Worm (Caenorhabditis elegans): ENCODE results near the gene spp-31.
A peak's percentile ranks its signal among the peaks of the same experiment; 100 is the strongest.

spp-31 gene

DNA sequence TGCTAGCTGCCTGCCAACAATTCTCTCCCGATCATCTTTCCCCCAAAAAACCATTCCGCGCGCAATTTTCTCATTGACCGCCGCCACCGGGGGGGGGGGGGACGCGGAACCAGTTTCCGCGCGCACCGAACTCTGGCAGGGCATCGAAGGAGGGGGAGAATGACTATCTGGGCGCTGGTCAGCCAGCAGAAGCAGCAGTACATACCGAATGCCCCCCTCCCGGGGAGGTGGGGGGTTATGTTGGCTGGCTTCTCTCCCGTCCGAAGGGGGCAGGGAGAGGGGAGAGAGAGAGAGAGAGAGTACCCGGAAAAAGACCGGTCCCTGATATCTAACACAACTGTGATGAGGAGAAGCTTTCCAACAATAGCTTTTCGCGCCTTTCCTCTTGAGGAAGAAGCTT, 28.7 kb upstream of the spp-31 start (continued):
- TF ChIP-seq saeg-2 (GFP tag; IDR thresholded peaks at IDR 0.05) = no peak
- no peak for TF ChIP-seq T20F7.1 (GFP tag; optimal IDR thresholded peaks at IDR 0.05)
- peak; percentile 59; the same call in 1 of the 2 replicates for TF ChIP-seq egl-43 (GFP tag; IDR thresholded peaks at IDR 0.05)
- TF ChIP-seq nhr-25 (tag; optimal IDR thresholded peaks at IDR 0.05; ENCODE audit: borderline replicate concordance, insufficient read depth) = no peak
- TF ChIP-seq daf-8 (GFP tag; IDR thresholded peaks at IDR 0.05) = no peak
- TF ChIP-seq nhr-48 (tag; optimal IDR thresholded peaks at IDR 0.05) = no peak
- no peak for TF ChIP-seq duxl-1 (tag; optimal IDR thresholded peaks at IDR 0.05; ENCODE audit: poor library complexity)
- TF ChIP-seq nhr-237 (tag; optimal IDR thresholded peaks at IDR 0.05) = no peak
- no peak for TF ChIP-seq F44E2.7 (GFP tag; IDR thresholded peaks at IDR 0.05)
- TF ChIP-seq aly-2 (tag; optimal IDR thresholded peaks at IDR 0.05) = no peak
- TF ChIP-seq ctbp-1 (GFP tag; IDR thresholded peaks at IDR 0.05) = no peak
- TF ChIP-seq pha-4 (GFP tag; IDR thresholded peaks at IDR 0.05) = peak; percentile 59; the same call in 1 of the 2 replicates
- no peak for TF ChIP-seq pha-4 (tag; optimal IDR thresholded peaks at IDR 0.05)
- TF ChIP-seq F37D6.2 (tag; optimal IDR thresholded peaks at IDR 0.05) = no peak
- no peak for TF ChIP-seq snpc-1.2 (GFP tag; IDR thresholded peaks at IDR 0.05)
- TF ChIP-seq hmg-1.1 (GFP tag; IDR thresholded peaks at IDR 0.05) = no peak
- no peak for TF ChIP-seq vab-7 (GFP tag; IDR thresholded peaks at IDR 0.05)
- TF ChIP-seq ceh-82 (tag; optimal IDR thresholded peaks at IDR 0.05) = no peak
- TF ChIP-seq lsy-2 (tag; optimal IDR thresholded peaks at IDR 0.05) = no peak
- TF ChIP-seq dve-1 (tag; optimal IDR thresholded peaks at IDR 0.05; ENCODE audit: insufficient read depth) = no peak
- TF ChIP-seq pqm-1 (tag; optimal IDR thresholded peaks at IDR 0.05) = no peak
- TF ChIP-seq zag-1 (tag; optimal IDR thresholded peaks at IDR 0.05) = no peak
- TF ChIP-seq set-16 (GFP tag; IDR thresholded peaks at IDR 0.05) = peak; percentile 99
- TF ChIP-seq gei-8 (GFP tag; optimal IDR thresholded peaks at IDR 0.05) = no peak
- no peak for TF ChIP-seq ceh-44 (GFP tag; IDR thresholded peaks at IDR 0.05)
- TF ChIP-seq daf-19 (GFP tag; conservative IDR thresholded peaks at IDR 0.05) = no peak
- TF ChIP-seq unc-130 (GFP tag; optimal IDR thresholded peaks at IDR 0.05) = no peak
- TF ChIP-seq php-3 (GFP tag; IDR thresholded peaks at IDR 0.05) = no peak
- TF ChIP-seq nhr-41 (GFP tag; IDR thresholded peaks at IDR 0.05) = peak; percentile 75; the same call in 1 of the 2 replicates
- TF ChIP-seq madf-9 (GFP tag; conservative IDR thresholded peaks at IDR 0.05) = peak; percentile 43; the same call in 1 of the 2 replicates
- TF ChIP-seq nhr-11 (tag; optimal IDR thresholded peaks at IDR 0.05) = no peak
- no peak for TF ChIP-seq dpl-1 (GFP tag; optimal IDR thresholded peaks at IDR 0.05)
- peak; percentile 71 for TF ChIP-seq aha-1 (tag)
- TF ChIP-seq lir-3 (tag; optimal IDR thresholded peaks at IDR 0.05) = no peak
- TF ChIP-seq mdl-1 (tag; optimal IDR thresholded peaks at IDR 0.05) = no peak
- TF ChIP-seq daf-16 (GFP tag; optimal IDR thresholded peaks at IDR 0.05) = no peak
- no peak for TF ChIP-seq daf-16 (tag; optimal IDR thresholded peaks at IDR 0.05)
- TF ChIP-seq Y48G9A.11 (GFP tag; IDR thresholded peaks at IDR 0.05) = no peak
- TF ChIP-seq unc-62 (GFP tag; optimal IDR thresholded peaks at IDR 0.05 in 1 of 2) = no peak
- no peak for TF ChIP-seq unc-62 (tag; optimal IDR thresholded peaks at IDR 0.05)
- no peak for TF ChIP-seq F26F4.8 (GFP tag; conservative IDR thresholded peaks at IDR 0.05)
- no peak for TF ChIP-seq mxl-2 (GFP tag; conservative IDR thresholded peaks at IDR 0.05)
- no peak for TF ChIP-seq spr-1 (tag; optimal IDR thresholded peaks at IDR 0.05)
- TF ChIP-seq T26A8.4 (GFP tag; IDR thresholded peaks at IDR 0.05) = peak; percentile 40; the same call in 1 of the 2 replicates
- peak; percentile 72 for TF ChIP-seq hlh-11 (tag; optimal IDR thresholded peaks at IDR 0.05)
- no peak for TF ChIP-seq unc-39 (tag; optimal IDR thresholded peaks at IDR 0.05)
- TF ChIP-seq lin-29 (GFP tag; IDR thresholded peaks at IDR 0.05) = no peak
- TF ChIP-seq ceh-20 (GFP tag; IDR thresholded peaks at IDR 0.05) = no peak
- no peak for TF ChIP-seq dmd-6 (GFP tag; IDR thresholded peaks at IDR 0.05)
- TF ChIP-seq nhr-28 (tag; optimal IDR thresholded peaks at IDR 0.05) = no peak
- no peak for TF ChIP-seq zip-2 (tag; optimal IDR thresholded peaks at IDR 0.05)
- no peak for TF ChIP-seq ama-1 (optimal IDR thresholded peaks at IDR 0.05)
- no peak for TF ChIP-seq nhr-76 (tag; optimal IDR thresholded peaks at IDR 0.05)
